Fruit fly (Drosophila melanogaster) whole organism, prepupa: ENCODE data around the gene CG13700.

Experiments used
- CG10669 ChIP-seq: fragments of 200-800 bp; sonication (Bioruptor generic); optimal IDR thresholded peaks from 3 replicates; lab custom pipeline; 2018; ENCODE audit warnings: missing biosample characterization, mild to moderate bottlenecking, missing genetic modification characterization, moderate library complexity
- CG11902 ChIP-seq: fragments of 200-800 bp; sonication (Bioruptor generic); optimal IDR thresholded peaks from 3 replicates; lab custom pipeline; 2016; ENCODE audit warnings: missing biosample characterization, missing genetic modification characterization
- CG15336 ChIP-seq: fragments of 200-800 bp; sonication (Bioruptor generic); IDR thresholded peaks from 2 replicates; pipeline ENCODE4 v1.3.6; 2022; ENCODE audit warnings: missing biosample characterization, missing genetic modification characterization
- CG1621 ChIP-seq: fragments of 200-800 bp; sonication (Bioruptor generic); optimal IDR thresholded peaks from 3 replicates; lab custom pipeline; 2018; ENCODE audit warnings: missing biosample characterization, mild to moderate bottlenecking, missing genetic modification characterization
- CG3032 ChIP-seq: fragments of 200-800 bp; optimal IDR thresholded peaks from 2 replicates; lab custom pipeline; 2019; ENCODE audit warnings: missing biosample characterization, mild to moderate bottlenecking, missing genetic modification characterization, moderate library complexity
- CG32006 ChIP-seq: fragments of 200-800 bp; sonication (Bioruptor generic); optimal IDR thresholded peaks from 3 replicates; lab custom pipeline; 2017; ENCODE audit warnings: missing biosample characterization, mild to moderate bottlenecking, missing genetic modification characterization
- CG34406 ChIP-seq: fragments of 200-800 bp; sonication (Bioruptor generic); optimal IDR thresholded peaks from 3 replicates; lab custom pipeline; 2016; ENCODE audit warnings: missing biosample characterization, missing genetic modification characterization
- CG4318 ChIP-seq: fragments of 200-800 bp; sonication (Bioruptor generic); optimal IDR thresholded peaks from 3 replicates; lab custom pipeline; 2017; ENCODE audit warnings: missing biosample characterization, mild to moderate bottlenecking, missing genetic modification characterization
- CG6808 ChIP-seq: fragments of 200-800 bp; sonication (Bioruptor generic); optimal IDR thresholded peaks from 3 replicates; lab custom pipeline; 2017; ENCODE audit warnings: missing biosample characterization, missing genetic modification characterization, mild to moderate bottlenecking, moderate library complexity, missing genetic modification reagents
- CG6854 ChIP-seq: fragments of 200-800 bp; sonication (Bioruptor generic); optimal IDR thresholded peaks from 2 replicates; lab custom pipeline; 2017; ENCODE audit warnings: missing biosample characterization, mild to moderate bottlenecking, missing genetic modification characterization
- CG8119 ChIP-seq: fragments of 200-800 bp; sonication (Bioruptor generic); IDR thresholded peaks from 3 replicates; pipeline ENCODE4 v1.3.6; 2022; ENCODE audit warnings: missing biosample characterization, missing genetic modification characterization
- Eip78C ChIP-seq: fragments of 200-800 bp; sonication (Bioruptor generic); peaks from one replicate; lab custom pipeline; 2016; ENCODE audit warnings: missing biosample characterization, missing genetic modification characterization
- Ets96B ChIP-seq: fragments of 200-800 bp; optimal IDR thresholded peaks from 2 replicates; lab custom pipeline; 2019; ENCODE audit warnings: missing biosample characterization, mild to moderate bottlenecking, missing genetic modification characterization, moderate library complexity
- Hr4 ChIP-seq: fragments of 200-800 bp; sonication (Bioruptor generic); optimal IDR thresholded peaks from 3 replicates; lab custom pipeline; 2016; ENCODE audit warnings: missing biosample characterization, missing genetic modification characterization
- Met ChIP-seq: fragments of 200-800 bp; sonication (Bioruptor generic); optimal IDR thresholded peaks from 3 replicates; lab custom pipeline; 2016; ENCODE audit warnings: missing biosample characterization, missing genetic modification characterization
- Smox ChIP-seq: fragments of 200-800 bp; sonication (Bioruptor generic); optimal IDR thresholded peaks from 3 replicates; lab custom pipeline; 2016; ENCODE audit warnings: missing biosample characterization, missing genetic modification characterization
- Sox102F ChIP-seq: fragments of 200-800 bp; sonication (Bioruptor generic); optimal IDR thresholded peaks from 2 replicates; lab custom pipeline; 2016; ENCODE audit warnings: missing biosample characterization, mild to moderate bottlenecking, missing genetic modification characterization
- Sox15 ChIP-seq: fragments of 200-800 bp; sonication (Bioruptor generic); optimal IDR thresholded peaks from 3 replicates; lab custom pipeline; 2016; ENCODE audit warnings: missing biosample characterization, missing genetic modification characterization
- acj6 ChIP-seq: fragments of 200-800 bp; sonication (Bioruptor generic); optimal IDR thresholded peaks from 3 replicates; lab custom pipeline; 2016; ENCODE audit warnings: missing biosample characterization, missing genetic modification characterization
- cyc ChIP-seq: fragments of 200-800 bp; sonication (Bioruptor generic); optimal IDR thresholded peaks from 3 replicates; lab custom pipeline; 2016; ENCODE audit warnings: missing biosample characterization, missing genetic modification characterization
- dsx ChIP-seq: fragments of 200-800 bp; optimal IDR thresholded peaks from 3 replicates; lab custom pipeline; 2019; ENCODE audit warnings: missing biosample characterization, mild to moderate bottlenecking, missing genetic modification characterization, moderate library complexity; ENCODE audit not compliant: poor library complexity, severe bottlenecking
- esn ChIP-seq: fragments of 200-800 bp; sonication (Bioruptor generic); optimal IDR thresholded peaks from 2 replicates; lab custom pipeline; 2016; ENCODE audit warnings: missing biosample characterization, mild to moderate bottlenecking, missing genetic modification characterization, moderate library complexity
- fd59A ChIP-seq: fragments of 200-800 bp; sonication (Bioruptor generic); optimal IDR thresholded peaks from 2 replicates; lab custom pipeline; 2017; ENCODE audit warnings: missing biosample characterization, mild to moderate bottlenecking, missing genetic modification characterization, missing genetic modification reagents
- lz ChIP-seq: fragments of 200-800 bp; sonication (Bioruptor generic); optimal IDR thresholded peaks from 3 replicates; lab custom pipeline; 2016; ENCODE audit warnings: missing biosample characterization, missing genetic modification characterization
- net ChIP-seq: fragments of 200-800 bp; sonication (Bioruptor generic); optimal IDR thresholded peaks from 3 replicates; lab custom pipeline; 2016; ENCODE audit warnings: missing biosample characterization, missing genetic modification characterization
- ss ChIP-seq, 2 experiments: fragments of 200-800 bp; sonication (Bioruptor generic); optimal IDR thresholded peaks; 2 replicates in 1 of 2; 3 replicates in 1 of 2; lab custom pipeline; 2017 to 2018; ENCODE audit warnings: mild to moderate bottlenecking in 2 of 2, missing biosample characterization in 2 of 2, missing genetic modification characterization in 2 of 2, moderate library complexity in 1 of 2
- svp ChIP-seq: fragments of 200-800 bp; sonication (Bioruptor generic); peaks from one replicate; lab custom pipeline; 2016; ENCODE audit warnings: missing biosample characterization, missing genetic modification characterization
- topi ChIP-seq: fragments of 200-800 bp; sonication (Bioruptor generic); optimal IDR thresholded peaks from 3 replicates; lab custom pipeline; 2016; ENCODE audit warnings: missing biosample characterization, missing genetic modification characterization
- vri ChIP-seq: fragments of 200-800 bp; sonication (Bioruptor generic); optimal IDR thresholded peaks from 3 replicates; lab custom pipeline; 2016; ENCODE audit warnings: missing biosample characterization, mild to moderate bottlenecking, missing genetic modification characterization

Gene CG13700

dm6 chr3L:18272321-18273054, 28.6 kb downstream of the CG13700 start (continued):
- TF ChIP-seq CG8119: no peak
- TF ChIP-seq vri (GFP tag; lab: Kevin White, UChicago): no peak
- no peak for TF ChIP-seq CG6854
- no peak for TF ChIP-seq CG34406 (GFP tag; lab: Kevin White, UChicago)
- TF ChIP-seq CG11902 (GFP tag; lab: Kevin White, UChicago): no peak
- TF ChIP-seq Sox15 (GFP tag; lab: Kevin White, UChicago): no peak
- no peak for TF ChIP-seq dsx (GFP tag; lab: Kevin White, UChicago)
- no peak for TF ChIP-seq CG32006 (GFP tag; lab: Kevin White, UChicago)
- TF ChIP-seq ss (GFP tag; optimal IDR thresholded peaks at IDR 0.05; lab: Kevin White, UChicago): no peak
- TF ChIP-seq Hr4 (GFP tag; lab: Kevin White, UChicago): no peak
- TF ChIP-seq topi: peak; percentile 22
- no peak for TF ChIP-seq lz (GFP tag; lab: Kevin White, UChicago)
- TF ChIP-seq esn (GFP tag; lab: Kevin White, UChicago): no peak
- peak; percentile 23 for TF ChIP-seq CG6808 (GFP tag; lab: Kevin White, UChicago)

dm6 chr3L:18270895-18271294, 30.2 kb downstream of the CG13700 start:
- TF ChIP-seq fd59A (GFP tag; lab: Kevin White, UChicago): no peak
- peak; percentile 52 for TF ChIP-seq svp (GFP tag; lab: Kevin White, UChicago)
- peak; percentile 59 for TF ChIP-seq Eip78C
- TF ChIP-seq, all 60 proteins: peak for 2

DNA sequence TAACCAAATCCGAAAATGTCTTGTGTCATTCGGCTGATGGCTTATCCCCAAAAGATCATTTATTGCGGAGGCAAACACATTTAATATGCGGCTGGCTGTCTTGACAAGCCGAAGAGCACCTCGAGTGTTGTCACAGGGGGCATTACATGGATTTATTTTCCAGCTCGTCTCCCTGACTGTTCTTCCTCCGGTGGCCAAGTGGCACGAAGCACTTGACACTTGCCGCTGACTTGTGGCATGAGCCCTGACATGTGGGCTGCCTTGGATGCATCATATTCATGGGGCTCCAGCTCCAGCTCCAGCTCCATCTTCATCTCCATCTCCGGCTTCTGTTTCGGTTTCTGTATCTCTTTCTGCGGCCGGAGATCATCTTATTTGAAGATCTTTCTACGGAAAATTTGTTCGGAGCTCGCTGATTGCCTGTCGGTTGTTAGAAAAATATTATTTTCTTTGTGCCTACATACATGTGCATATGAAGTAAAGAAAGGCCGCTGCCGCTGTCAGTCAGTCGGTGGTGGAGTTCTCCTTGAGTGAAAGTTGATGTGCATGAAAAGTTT, 32.9 kb downstream of the CG13700 start:
- TF ChIP-seq Sox15 (GFP tag; lab: Kevin White, UChicago): no peak
- TF ChIP-seq CG1621 (tag; lab: Kevin White, UChicago): no peak
- TF ChIP-seq Sox102F (GFP tag; lab: Kevin White, UChicago): no peak
- TF ChIP-seq, all 60 proteins: peak for 0

dm6 chr3L:18266462-18266861, 34.6 kb downstream of the CG13700 start:
- TF ChIP-seq CG15336 (GFP tag; lab: Robert Waterston, UW) (no peak), CG4318 (GFP tag; lab: Kevin White, UChicago) (no peak), cyc (GFP tag; lab: Kevin White, UChicago) (no peak), acj6 (GFP tag; lab: Kevin White, UChicago) (no peak), CG6854 (no peak)
- TF ChIP-seq, all 60 proteins: peak for 0

- TF ChIP-seq fd59A (GFP tag; lab: Kevin White, UChicago) (no peak), CG8119 (no peak), net (GFP tag; lab: Kevin White, UChicago) (no peak)
- TF ChIP-seq, all 60 proteins: peak for 0
Observed at dm6 chr3L:18265543-18265942, 35.5 kb downstream of the CG13700 start.

- TF ChIP-seq Smox: peak; percentile 12
- TF ChIP-seq CG10669 (GFP tag; lab: Kevin White, UChicago): no peak
- TF ChIP-seq Ets96B (tag; lab: Kevin White, UChicago): no peak
- TF ChIP-seq Hr4 (GFP tag; lab: Kevin White, UChicago): no peak
- TF ChIP-seq svp (GFP tag; lab: Kevin White, UChicago): peak; percentile 44
- TF ChIP-seq Eip78C: peak; percentile 54
- TF ChIP-seq Met (GFP tag; lab: Kevin White, UChicago): peak; percentile 10
- TF ChIP-seq esn (GFP tag; lab: Kevin White, UChicago): peak; percentile 9
- no peak for TF ChIP-seq CG3032 (tag; lab: Kevin White, UChicago)
- TF ChIP-seq, all 60 proteins: peak for 5
Observed at dm6 chr3L:18258756-18259155, 42.3 kb downstream of the CG13700 start.
